Worm (Caenorhabditis elegans): ENCODE measurements around the gene nas-13.

DNA sequence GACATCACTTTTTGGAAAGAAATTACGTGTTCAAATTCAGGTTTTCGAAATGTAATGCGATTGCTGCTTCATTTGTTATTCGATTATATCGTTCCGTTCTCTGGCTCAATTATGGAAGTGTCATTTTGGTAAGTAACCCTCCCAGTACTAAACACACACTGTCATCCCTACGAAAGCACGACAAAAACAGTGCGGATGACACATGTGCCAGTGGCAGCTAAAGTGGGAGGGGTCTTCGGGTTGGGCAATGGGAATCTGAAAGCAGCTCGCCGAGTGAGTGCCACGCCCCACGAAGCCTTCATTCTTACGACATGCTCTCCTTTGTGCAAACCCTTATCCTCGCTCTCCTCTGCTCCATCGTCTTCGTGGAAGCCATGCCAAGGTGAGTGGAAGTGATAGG is 5.4 kb upstream of the nas-13 start, which contains the start of gene flp-32:
- no peak for TF ChIP-seq W03F9.2 (tag; optimal IDR thresholded peaks at IDR 0.05)
- TF ChIP-seq him-1 (tag; optimal IDR thresholded peaks at IDR 0.05) = no peak
